Worm (Caenorhabditis elegans) whole organism, young adult: ENCODE data around the gene F08G2.4.
A peak's percentile ranks its signal among the peaks of the same experiment; 100 is the strongest.

Experiments
- D2030.7 ChIP-seq: fragments of 200-800 bp; sonication (Bioruptor generic); IDR thresholded peaks from 2 replicates; pipeline ENCODE4 v1.3.6; 2022; ENCODE audit warnings: missing genetic modification reagents, missing genetic modification characterization, missing compliant biosample characterization
- F10E7.11 ChIP-seq: sonication (generic microtip); optimal IDR thresholded peaks from 2 replicates; lab custom pipeline; 2017; ENCODE audit warnings: mild to moderate bottlenecking, missing genetic modification characterization, moderate library complexity, missing compliant biosample characterization
- F33H1.4 ChIP-seq: fragments of 200-800 bp; sonication (Bioruptor generic); IDR thresholded peaks from 2 replicates; pipeline ENCODE4 v1.3.6; 2022; ENCODE audit warnings: missing genetic modification reagents, missing genetic modification characterization, missing compliant biosample characterization
- F37B4.10 ChIP-seq: fragments of 200-800 bp; sonication (Bioruptor generic); IDR thresholded peaks from 2 replicates; pipeline ENCODE4 v1.3.6; 2022; ENCODE audit warnings: missing genetic modification characterization, missing compliant biosample characterization
- F39B2.1 ChIP-seq: fragments of 200-800 bp; sonication (Bioruptor generic); IDR thresholded peaks from 2 replicates; pipeline ENCODE4 v1.3.6; 2022; ENCODE audit warnings: missing genetic modification reagents, missing genetic modification characterization, missing compliant biosample characterization
- F49E8.2 ChIP-seq: sonication (generic microtip); optimal IDR thresholded peaks from 3 replicates; lab custom pipeline; 2017; ENCODE audit warnings: missing genetic modification characterization, mild to moderate bottlenecking, missing compliant biosample characterization, antibody characterized with exemption, moderate library complexity; ENCODE audit not compliant: insufficient read depth
- F57C9.4 ChIP-seq: sonication (generic microtip); optimal IDR thresholded peaks from 2 replicates; lab custom pipeline; 2017; ENCODE audit warnings: mild to moderate bottlenecking, missing genetic modification characterization, missing compliant biosample characterization
- Y79H2A.3 ChIP-seq: fragments of 200-800 bp; sonication (Bioruptor generic); conservative IDR thresholded peaks from 2 replicates; pipeline ENCODE4 v1.3.6; 2022; ENCODE audit warnings: missing genetic modification reagents, missing genetic modification characterization, missing compliant biosample characterization
- akir-1 ChIP-seq: fragments of 200-800 bp; sonication (Bioruptor generic); optimal IDR thresholded peaks from 2 replicates; lab custom pipeline; 2018; ENCODE audit warnings: mild to moderate bottlenecking, missing genetic modification characterization, moderate library complexity, missing compliant biosample characterization
- atf-7 ChIP-seq: sonication (generic microtip); optimal IDR thresholded peaks from 2 replicates; lab custom pipeline; 2017; ENCODE audit warnings: mild to moderate bottlenecking, missing genetic modification characterization, missing compliant biosample characterization
- athp-1 ChIP-seq: sonication (generic microtip); optimal IDR thresholded peaks from 2 replicates; lab custom pipeline; 2017; ENCODE audit warnings: mild to moderate bottlenecking, missing genetic modification characterization, missing compliant biosample characterization
- attf-5 ChIP-seq: fragments of 200-800 bp; sonication (Bioruptor generic); optimal IDR thresholded peaks from 2 replicates; lab custom pipeline; 2018; ENCODE audit warnings: mild to moderate bottlenecking, missing genetic modification characterization, missing compliant biosample characterization
- ccch-3 ChIP-seq: fragments of 200-800 bp; sonication (Bioruptor generic); optimal IDR thresholded peaks from 2 replicates; lab custom pipeline; 2018; ENCODE audit warnings: mild to moderate bottlenecking, missing genetic modification characterization, missing compliant biosample characterization
- ceh-79 ChIP-seq: sonication (generic microtip); optimal IDR thresholded peaks from 2 replicates; lab custom pipeline; 2017; ENCODE audit warnings: mild to moderate bottlenecking, missing genetic modification characterization, missing compliant biosample characterization
- dpff-1 ChIP-seq: sonication (generic microtip); optimal IDR thresholded peaks from 2 replicates; lab custom pipeline; 2017; ENCODE audit warnings: mild to moderate bottlenecking, missing genetic modification characterization, missing compliant biosample characterization
- egl-18 ChIP-seq: fragments of 200-800 bp; sonication (Bioruptor generic); IDR thresholded peaks from 2 replicates; pipeline ENCODE4 v1.3.6; 2022; ENCODE audit warnings: missing genetic modification reagents, missing genetic modification characterization, missing compliant biosample characterization
- egrh-3 ChIP-seq: fragments of 200-800 bp; sonication (Bioruptor generic); IDR thresholded peaks from 2 replicates; pipeline ENCODE4 v1.3.6; 2022; ENCODE audit warnings: missing genetic modification reagents, missing genetic modification characterization, missing compliant biosample characterization
- ets-4 ChIP-seq: fragments of 200-800 bp; sonication (Bioruptor generic); optimal IDR thresholded peaks from 2 replicates; lab custom pipeline; 2018; ENCODE audit warnings: mild to moderate bottlenecking, missing genetic modification characterization, missing compliant biosample characterization
- fkh-3 ChIP-seq: sonication (generic microtip); optimal IDR thresholded peaks from 2 replicates; lab custom pipeline; 2016; ENCODE audit warnings: mild to moderate bottlenecking, missing genetic modification characterization, missing compliant biosample characterization
- hlh-26 ChIP-seq: fragments of 200-800 bp; sonication (Bioruptor generic); conservative IDR thresholded peaks from 2 replicates; pipeline ENCODE4 v1.3.6; 2022; ENCODE audit warnings: missing genetic modification reagents, missing genetic modification characterization, missing compliant biosample characterization
- hmg-1.2 ChIP-seq: fragments of 200-800 bp; sonication (Bioruptor generic); IDR thresholded peaks from 2 replicates; pipeline ENCODE4 v1.3.6; 2022; ENCODE audit warnings: missing genetic modification reagents, missing genetic modification characterization, missing compliant biosample characterization
- let-526 ChIP-seq: fragments of 200-800 bp; sonication (Bioruptor generic); IDR thresholded peaks from 2 replicates; pipeline ENCODE4 v1.3.6; 2022; ENCODE audit warnings: missing genetic modification reagents, missing genetic modification characterization, missing compliant biosample characterization
- lin-26 ChIP-seq: fragments of 200-800 bp; sonication (Bioruptor generic); IDR thresholded peaks from 2 replicates; pipeline ENCODE4 v1.3.6; 2022; ENCODE audit warnings: missing genetic modification reagents, missing genetic modification characterization, missing compliant biosample characterization
- lin-35 ChIP-seq, 3 experiments: fragments of 150-350 bp in 2 of 3; sonication (generic microtip) in 1 of 3; optimal IDR thresholded peaks; 2 replicates each; lab custom pipeline; 2014 to 2018; ENCODE audit warnings: missing biosample characterization in 3 of 3, missing genetic modification characterization in 3 of 3, missing genetic modification reagents in 3 of 3
- lin-40 ChIP-seq: sonication (generic microtip); optimal IDR thresholded peaks from 2 replicates; lab custom pipeline; 2016; ENCODE audit warnings: missing genetic modification characterization, mild to moderate bottlenecking, missing compliant biosample characterization, missing genotype, missing genetic modification reagents
- madf-3 ChIP-seq: fragments of 200-800 bp; sonication (Bioruptor generic); IDR thresholded peaks from 2 replicates; pipeline ENCODE4 v1.3.6; 2022; ENCODE audit warnings: missing genetic modification reagents, missing genetic modification characterization, missing compliant biosample characterization
- madf-6 ChIP-seq: fragments of 200-800 bp; sonication (Bioruptor generic); IDR thresholded peaks from 2 replicates; pipeline ENCODE4 v1.3.6; 2022; ENCODE audit warnings: missing genetic modification reagents, missing genetic modification characterization, missing compliant biosample characterization
- mel-28 ChIP-seq: sonication (generic microtip); optimal IDR thresholded peaks from 2 replicates; lab custom pipeline; 2016; ENCODE audit warnings: borderline replicate concordance, mild to moderate bottlenecking, missing genetic modification characterization, missing compliant biosample characterization
- nhr-80 ChIP-seq: sonication (generic microtip); optimal IDR thresholded peaks from 2 replicates; lab custom pipeline; 2016; ENCODE audit warnings: missing genetic modification characterization, missing compliant biosample characterization
- rcor-1 ChIP-seq: fragments of 200-800 bp; sonication (Bioruptor generic); IDR thresholded peaks from 2 replicates; pipeline ENCODE4 v1.3.6; 2022; ENCODE audit warnings: missing genetic modification reagents, missing genetic modification characterization, missing compliant biosample characterization
- rpc-1 ChIP-seq, 2 experiments: fragments of 150-350 bp in 1 of 2; sonication (generic microtip) in 1 of 2; optimal IDR thresholded peaks; 2 replicates each; lab custom pipeline; 2014 to 2018; ENCODE audit warnings: missing biosample characterization in 1 of 2, missing genetic modification characterization in 1 of 2, missing genetic modification reagents in 1 of 2, missing genotype in 1 of 2
- sdz-38 ChIP-seq: sonication (generic microtip); optimal IDR thresholded peaks from 2 replicates; lab custom pipeline; 2016; ENCODE audit warnings: missing genotype, missing genetic modification characterization, missing compliant biosample characterization
- snpc-1.3 ChIP-seq: sonication (generic microtip); optimal IDR thresholded peaks from 2 replicates; lab custom pipeline; 2017; ENCODE audit warnings: missing genetic modification characterization, mild to moderate bottlenecking, missing compliant biosample characterization, antibody characterized with exemption, moderate library complexity, missing genotype, missing genetic modification reagents; ENCODE audit not compliant: insufficient read depth
- tbp1 ChIP-seq: fragments of 200-800 bp; sonication (Bioruptor generic); optimal IDR thresholded peaks from 2 replicates; lab custom pipeline; 2018; ENCODE audit warnings: mild to moderate bottlenecking, missing genetic modification characterization, missing compliant biosample characterization
- zfh-2 ChIP-seq: fragments of 200-800 bp; sonication (Bioruptor generic); conservative IDR thresholded peaks from 2 replicates; pipeline ENCODE4 v1.3.6; 2022; ENCODE audit warnings: missing genetic modification reagents, missing genetic modification characterization, missing compliant biosample characterization
- zim-3 ChIP-seq: sonication (generic microtip); optimal IDR thresholded peaks from 2 replicates; lab custom pipeline; 2017; ENCODE audit warnings: mild to moderate bottlenecking, missing genetic modification characterization, moderate library complexity, missing compliant biosample characterization
- ztf-3 ChIP-seq: fragments of 200-800 bp; sonication (Bioruptor generic); optimal IDR thresholded peaks from 2 replicates; lab custom pipeline; 2018; ENCODE audit warnings: mild to moderate bottlenecking, missing genetic modification characterization, missing compliant biosample characterization

Gene F08G2.4

DNA sequence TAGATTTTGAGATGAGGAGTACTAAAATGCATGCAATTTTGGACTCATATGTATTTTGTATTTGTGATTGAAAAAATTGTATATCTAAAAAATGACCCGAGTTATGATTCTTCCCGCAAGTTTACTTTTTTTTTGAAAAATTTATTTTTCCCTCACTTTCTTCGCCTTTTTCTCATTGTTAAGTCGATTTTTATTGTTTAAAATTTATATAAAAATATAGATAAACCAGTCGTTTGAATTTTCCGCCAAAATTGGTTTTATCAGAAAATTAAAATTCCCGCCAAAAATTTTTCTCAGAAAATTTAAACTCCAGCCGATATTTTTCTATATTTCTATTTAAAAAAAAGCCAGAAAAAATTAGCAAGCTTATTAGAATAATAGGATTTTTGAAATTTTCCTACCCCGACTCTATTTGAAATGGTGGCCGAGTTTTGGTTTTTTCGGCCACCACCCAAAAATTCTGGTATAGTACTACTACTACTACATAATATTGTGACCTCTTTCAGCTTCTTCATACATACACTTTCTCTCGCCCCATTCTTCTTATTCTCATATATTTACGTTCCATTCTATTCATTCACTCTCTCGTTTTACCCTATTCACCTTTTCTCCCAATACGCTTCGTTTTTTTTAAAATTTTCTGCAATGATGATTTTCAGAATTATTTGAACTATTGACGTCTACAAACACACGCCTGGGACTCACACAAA is 38.7 kb upstream of the F08G2.4 start, which contains the start of gene ZK131.11:
Gene ZK131.11, plus strand, starts transcription at position 660 of the 710 bp plus-strand sequence.
- TF ChIP-seq F37B4.10 (GFP tag; lab: Robert Waterston, UW) (no peak), fkh-3 (no peak), mel-28 (tag; lab: Kevin White, UChicago) (no peak), Y79H2A.3 (no peak), snpc-1.3 (tag; lab: Kevin White, UChicago) (no peak), F57C9.4 (tag; lab: Kevin White, UChicago) (no peak), rcor-1 (no peak), egl-18 (GFP tag; lab: Robert Waterston, UW) (no peak), D2030.7 (no peak), athp-1 (no peak), hmg-1.2 (GFP tag; lab: Robert Waterston, UW) (no peak), let-526 (no peak), zfh-2 (GFP tag; lab: Robert Waterston, UW) (no peak), ets-4 (GFP tag; lab: Kevin White, UChicago) (no peak), F49E8.2 (no peak), sdz-38 (tag; lab: Kevin White, UChicago) (no peak), rpc-1 (optimal IDR thresholded peaks at IDR 0.05; lab: Kevin White, UChicago) (no peak), rpc-1 (tag; optimal IDR thresholded peaks at IDR 0.05; lab: Kevin White, UChicago) (no peak), F39B2.1 (no peak), atf-7 (tag; lab: Kevin White, UChicago) (no peak)

DNA sequence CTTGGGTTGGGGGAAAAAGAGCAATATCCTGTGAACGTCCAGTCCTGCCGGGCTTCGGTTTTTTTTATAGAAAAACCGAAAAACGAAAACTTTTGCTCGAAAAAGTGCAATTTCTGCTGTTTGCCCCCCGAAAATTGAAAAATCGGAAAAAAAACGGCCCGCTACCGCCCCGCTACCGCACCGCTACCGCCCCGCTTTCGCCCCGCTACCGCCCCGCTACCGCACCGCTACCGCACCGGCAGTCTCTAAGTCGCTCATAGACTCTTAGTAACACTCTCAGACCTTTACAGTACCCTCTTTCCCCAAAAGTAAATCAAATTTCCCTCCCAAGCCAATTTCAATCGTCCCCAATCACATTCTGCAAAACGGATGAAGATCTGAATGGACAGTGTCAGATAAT is 35.2 kb upstream of the F08G2.4 start:
- TF ChIP-seq lin-35 (GFP tag; optimal IDR thresholded peaks at IDR 0.05; lab: Kevin White, UChicago) (no peak), ccch-3 (GFP tag; lab: Kevin White, UChicago) (no peak), nhr-80 (tag; lab: Kevin White, UChicago) (no peak), lin-26 (GFP tag; lab: Robert Waterston, UW) (no peak), hlh-26 (GFP tag; lab: Robert Waterston, UW) (no peak), zfh-2 (GFP tag; lab: Robert Waterston, UW) (peak; percentile 79), ceh-79 (tag; lab: Kevin White, UChicago) (no peak), egrh-3 (GFP tag; lab: Robert Waterston, UW) (peak; percentile 50; the same call in 1 of the 2 replicates), attf-5 (GFP tag; lab: Kevin White, UChicago) (no peak), zim-3 (tag; lab: Kevin White, UChicago) (no peak), F37B4.10 (GFP tag; lab: Robert Waterston, UW) (no peak)

DNA sequence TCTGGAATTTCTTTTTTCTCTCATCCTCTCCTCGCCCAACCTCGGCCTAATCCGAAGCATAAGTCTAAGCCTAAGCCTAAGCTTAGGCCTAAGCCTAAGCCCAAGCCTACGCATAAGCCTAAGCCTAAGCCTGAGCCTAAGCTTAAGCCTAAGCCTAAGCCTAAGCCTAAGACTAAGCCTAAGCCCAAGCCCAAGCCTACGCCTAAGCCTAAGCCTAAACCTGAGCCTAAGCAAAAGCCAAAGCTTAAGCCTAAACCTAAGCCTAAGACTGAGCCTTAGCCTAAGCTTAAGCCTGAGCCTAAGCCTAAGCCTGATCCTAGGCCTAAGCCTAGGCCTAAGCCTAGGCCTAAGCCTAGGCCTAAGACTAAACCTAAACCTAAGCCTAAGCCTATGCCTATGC is 34.1 kb upstream of the F08G2.4 start:
- no peak for TF ChIP-seq F33H1.4 (GFP tag; lab: Robert Waterston, UW)
- no peak for TF ChIP-seq dpff-1 (tag; lab: Kevin White, UChicago)
- no peak for TF ChIP-seq fkh-3
- no peak for TF ChIP-seq F10E7.11 (tag; lab: Kevin White, UChicago)
- TF ChIP-seq akir-1 (GFP tag; lab: Kevin White, UChicago) = no peak
- TF ChIP-seq F57C9.4 (tag; lab: Kevin White, UChicago) = no peak
- no peak for TF ChIP-seq F37B4.10 (GFP tag; lab: Robert Waterston, UW)
- no peak for TF ChIP-seq lin-40 (tag; lab: Kevin White, UChicago)
- TF ChIP-seq madf-6 = no peak
- TF ChIP-seq madf-3 = no peak
- no peak for TF ChIP-seq tbp1
- TF ChIP-seq ztf-3 (GFP tag; lab: Kevin White, UChicago) = no peak
